Fruit fly (Drosophila melanogaster) whole organism, adult: Measurements from ENCODE around the gene bora.

Experiments used
- CG11617 ChIP-seq: fragments of 200-800 bp; sonication (Bioruptor generic); optimal IDR thresholded peaks from 2 replicates; lab custom pipeline; 2017; ENCODE audit warnings: mild to moderate bottlenecking, missing biosample characterization, missing genetic modification reagents, missing genetic modification characterization
- CG12768 ChIP-seq: fragments of 200-800 bp; sonication (Bioruptor generic); optimal IDR thresholded peaks from 2 replicates; lab custom pipeline; 2017; ENCODE audit warnings: missing biosample characterization, missing genetic modification characterization, mild to moderate bottlenecking, moderate library complexity, missing genetic modification reagents
- CG14711 ChIP-seq: fragments of 200-800 bp; sonication (Bioruptor generic); optimal IDR thresholded peaks from 2 replicates; lab custom pipeline; 2018; ENCODE audit warnings: missing biosample characterization, mild to moderate bottlenecking, missing genetic modification characterization, moderate library complexity
- CG1620 ChIP-seq: fragments of 200-800 bp; sonication (Bioruptor generic); optimal IDR thresholded peaks from 2 replicates; lab custom pipeline; 2016; ENCODE audit warnings: missing biosample characterization, missing genetic modification characterization
- CG33017 ChIP-seq: fragments of 200-800 bp; sonication (Bioruptor generic); optimal IDR thresholded peaks from 2 replicates; lab custom pipeline; 2018; ENCODE audit warnings: missing biosample characterization, mild to moderate bottlenecking, missing genetic modification characterization, moderate library complexity
- CG5204 ChIP-seq: fragments of 200-800 bp; sonication (Bioruptor generic); optimal IDR thresholded peaks from 2 replicates; lab custom pipeline; 2016; ENCODE audit warnings: missing biosample characterization, missing genetic modification characterization
- CG7045 ChIP-seq: fragments of 200-800 bp; sonication (Bioruptor generic); optimal IDR thresholded peaks from 2 replicates; lab custom pipeline; 2017; ENCODE audit warnings: missing biosample characterization, mild to moderate bottlenecking, missing genetic modification characterization
- CG7101 ChIP-seq: fragments of 200-800 bp; sonication (Bioruptor generic); optimal IDR thresholded peaks from 2 replicates; lab custom pipeline; 2018; ENCODE audit warnings: missing biosample characterization, mild to moderate bottlenecking, missing genetic modification characterization, moderate library complexity
- Clk ChIP-seq: fragments of 200-800 bp; sonication (Bioruptor generic); optimal IDR thresholded peaks from 2 replicates; lab custom pipeline; 2017; ENCODE audit warnings: missing biosample characterization, missing genetic modification characterization
- Crg-1 ChIP-seq: fragments of 200-800 bp; sonication (Bioruptor generic); optimal IDR thresholded peaks from 2 replicates; lab custom pipeline; 2016; ENCODE audit warnings: missing biosample characterization, missing genetic modification characterization
- Hr96 ChIP-seq: fragments of 200-800 bp; sonication (Bioruptor generic); optimal IDR thresholded peaks from 2 replicates; lab custom pipeline; 2016; ENCODE audit warnings: missing biosample characterization, missing genetic modification characterization
- Mnt ChIP-seq: fragments of 200-800 bp; sonication (Bioruptor generic); optimal IDR thresholded peaks from 2 replicates; lab custom pipeline; 2016; ENCODE audit warnings: missing biosample characterization, mild to moderate bottlenecking, missing genetic modification characterization
- bab1 ChIP-seq: fragments of 200-800 bp; sonication (Bioruptor generic); optimal IDR thresholded peaks from 3 replicates; lab custom pipeline; 2019; ENCODE audit warnings: missing biosample characterization, mild to moderate bottlenecking, missing genetic modification characterization, moderate library complexity
- cic ChIP-seq: fragments of 200-800 bp; sonication (Bioruptor generic); optimal IDR thresholded peaks from 2 replicates; lab custom pipeline; 2017; ENCODE audit warnings: missing biosample characterization, mild to moderate bottlenecking, missing genetic modification characterization, moderate library complexity
- cnc ChIP-seq, 2 experiments: fragments of >200 bp; optimal IDR thresholded peaks; 2 replicates each; lab custom pipeline; 2017
- kay ChIP-seq: fragments of 200-800 bp; sonication (Bioruptor generic); peaks from one replicate; lab custom pipeline; 2016; ENCODE audit warnings: missing biosample characterization, missing genetic modification characterization, borderline replicate concordance
- ovo ChIP-seq: fragments of 200-800 bp; sonication (Bioruptor generic); optimal IDR thresholded peaks from 2 replicates; lab custom pipeline; 2016; ENCODE audit warnings: missing biosample characterization, missing genetic modification characterization
- pad ChIP-seq: fragments of 200-800 bp; sonication (Bioruptor generic); optimal IDR thresholded peaks from 3 replicates; lab custom pipeline; 2017; ENCODE audit warnings: missing biosample characterization, missing genetic modification characterization, mild to moderate bottlenecking, moderate library complexity, missing genetic modification reagents
- tj ChIP-seq: fragments of 200-800 bp; sonication (Bioruptor generic); optimal IDR thresholded peaks from 3 replicates; lab custom pipeline; 2017; ENCODE audit warnings: missing biosample characterization, mild to moderate bottlenecking, missing genetic modification characterization, moderate library complexity
- toe ChIP-seq: fragments of 200-800 bp; sonication (Bioruptor generic); optimal IDR thresholded peaks from 2 replicates; lab custom pipeline; 2016; ENCODE audit warnings: missing biosample characterization, missing genetic modification characterization

Gene bora

dm6 chr3L:18625786-18626185 is 3.3 kb downstream of the bora start, which contains the start of gene MYPT-75D:
Gene MYPT-75D (plus strand): TSS chr3L:18625959.
- TF ChIP-seq CG5204 (GFP tag; lab: Kevin White, UChicago) (no peak), Hr96 (peak; percentile 7), pad (GFP tag; lab: Kevin White, UChicago) (peak; percentile 40), bab1 (GFP tag; lab: Kevin White, UChicago) (peak; percentile 83), CG33017 (no peak), Mnt (GFP tag; lab: Kevin White, UChicago) (peak; percentile 71), CG11617 (GFP tag; lab: Kevin White, UChicago) (peak; percentile 9), CG14711 (tag; lab: Kevin White, UChicago) (no peak), toe (GFP tag; lab: Kevin White, UChicago) (no peak), CG7101 (tag; lab: Kevin White, UChicago) (peak; percentile 29), CG7045 (GFP tag; lab: Kevin White, UChicago) (no peak), CG1620 (GFP tag; lab: Kevin White, UChicago) (peak; percentile 35), cic (GFP tag; lab: Kevin White, UChicago) (peak; percentile 27), cnc (optimal IDR thresholded peaks at IDR 0.05; lab: Kevin White, UChicago) (no peak), Crg-1 (peak; percentile 26), CG12768 (GFP tag; lab: Kevin White, UChicago) (no peak), kay (GFP tag; lab: Kevin White, UChicago) (peak; percentile 61), Clk (GFP tag; lab: Kevin White, UChicago) (no peak), ovo (GFP tag; lab: Kevin White, UChicago) (peak; percentile 75), tj (peak; percentile 67)

- TF ChIP-seq CG7045 (GFP tag; lab: Kevin White, UChicago) (no peak), tj (peak; percentile 21)
Observed at dm6 chr3L:18626451-18627079, 4.1 kb downstream of the bora start.

- TF ChIP-seq kay (GFP tag; lab: Kevin White, UChicago): peak; percentile 11
- TF ChIP-seq CG1620 (GFP tag; lab: Kevin White, UChicago): no peak
Observed at dm6 chr3L:18627657-18628455, 5.4 kb downstream of the bora start.

- TF ChIP-seq tj (peak; percentile 31), pad (GFP tag; lab: Kevin White, UChicago) (no peak)
Observed at dm6 chr3L:18628458-18628857, 6.0 kb downstream of the bora start.

- TF ChIP-seq CG33017: no peak
Observed at dm6 chr3L:18629874-18630273, 7.4 kb downstream of the bora start.

- TF ChIP-seq CG11617 (GFP tag; lab: Kevin White, UChicago) (no peak), kay (GFP tag; lab: Kevin White, UChicago) (no peak), bab1 (GFP tag; lab: Kevin White, UChicago) (no peak), pad (GFP tag; lab: Kevin White, UChicago) (no peak), CG7045 (GFP tag; lab: Kevin White, UChicago) (no peak), CG14711 (tag; lab: Kevin White, UChicago) (no peak)
Observed at dm6 chr3L:18632187-18632635, 9.7 kb downstream of the bora start.

dm6 chr3L:18633084-18633483 is 10.6 kb downstream of the bora start:
- TF ChIP-seq kay (GFP tag; lab: Kevin White, UChicago) (no peak), tj (no peak), CG11617 (GFP tag; lab: Kevin White, UChicago) (no peak), CG1620 (GFP tag; lab: Kevin White, UChicago) (no peak), Crg-1 (no peak), CG33017 (no peak), ovo (GFP tag; lab: Kevin White, UChicago) (peak; percentile 13)
